Fruit fly (Drosophila melanogaster) whole organism, wandering third instar larva: Measurements from ENCODE around the gene Argk2.

Experiments used
- GATAd ChIP-seq: sonication (Bioruptor generic); optimal IDR thresholded peaks from 2 replicates; lab custom pipeline; 2016; ENCODE audit warnings: missing biosample characterization, missing genetic modification characterization
- brk ChIP-seq: fragments of 200-800 bp; sonication (Bioruptor generic); optimal IDR thresholded peaks from 2 replicates; lab custom pipeline; 2016; ENCODE audit warnings: missing biosample characterization, mild to moderate bottlenecking, missing genetic modification characterization
- dsf ChIP-seq: sonication (Bioruptor generic); optimal IDR thresholded peaks from 2 replicates; lab custom pipeline; 2016; ENCODE audit warnings: missing biosample characterization, missing genetic modification characterization, borderline replicate concordance
- fru ChIP-seq: fragments of 200-800 bp; sonication (Bioruptor generic); optimal IDR thresholded peaks from 3 replicates; lab custom pipeline; 2016; ENCODE audit warnings: missing biosample characterization, mild to moderate bottlenecking, missing genetic modification characterization
- h ChIP-seq: fragments of 200-800 bp; sonication (Bioruptor generic); optimal IDR thresholded peaks from 3 replicates; lab custom pipeline; 2016; ENCODE audit warnings: missing biosample characterization, mild to moderate bottlenecking, missing genetic modification characterization
- pan ChIP-seq: fragments of >200 bp; optimal IDR thresholded peaks from 2 replicates; lab custom pipeline; 2017

dm6 chr3L:9047062-9047461 lies at the start of gene Argk2:
- no peak for TF ChIP-seq fru (GFP tag; lab: Kevin White, UChicago)
- TF ChIP-seq dsf (GFP tag; lab: Kevin White, UChicago) = no peak
- no peak for TF ChIP-seq pan
- no peak for TF ChIP-seq brk (GFP tag; lab: Kevin White, UChicago)
- TF ChIP-seq GATAd (GFP tag; lab: Kevin White, UChicago) = no peak
- TF ChIP-seq h (GFP tag; lab: Kevin White, UChicago) = no peak
